Fruit fly (Drosophila melanogaster) whole organism, wandering third instar larva: ENCODE data around the gene CG43800.

ENCODE experiments used
- Abd-B ChIP-seq: fragments of >200 bp; optimal IDR thresholded peaks from 2 replicates; lab custom pipeline; 2017; ENCODE audit warnings: missing biosample characterization, missing genetic modification characterization
- CG32264 ChIP-seq: fragments of 200-800 bp; sonication (Bioruptor generic); optimal IDR thresholded peaks from 2 replicates; lab custom pipeline; 2016; ENCODE audit warnings: missing biosample characterization, missing genetic modification characterization
- Hr78 ChIP-seq: fragments of >200 bp; optimal IDR thresholded peaks from 2 replicates; lab custom pipeline; 2017; ENCODE audit warnings: missing biosample characterization, missing genetic modification characterization
- Sp1 ChIP-seq: fragments of 200-800 bp; sonication (Bioruptor generic); optimal IDR thresholded peaks from 3 replicates; lab custom pipeline; 2019; ENCODE audit warnings: missing biosample characterization, mild to moderate bottlenecking, missing genetic modification characterization, moderate library complexity
- ey ChIP-seq: fragments of 200-800 bp; sonication (Bioruptor generic); optimal IDR thresholded peaks from 2 replicates; lab custom pipeline; 2016; ENCODE audit warnings: missing biosample characterization, missing genetic modification characterization
- fru ChIP-seq: fragments of 200-800 bp; sonication (Bioruptor generic); optimal IDR thresholded peaks from 3 replicates; lab custom pipeline; 2016; ENCODE audit warnings: missing biosample characterization, mild to moderate bottlenecking, missing genetic modification characterization
- usp ChIP-seq: fragments of >200 bp; optimal IDR thresholded peaks from 2 replicates; lab custom pipeline; 2017; ENCODE audit warnings: missing biosample characterization, missing genetic modification characterization

- TF ChIP-seq Hr78: no peak
- no peak for TF ChIP-seq ey (GFP tag; lab: Kevin White, UChicago)
- no peak for TF ChIP-seq CG32264
- no peak for TF ChIP-seq usp (GFP tag; lab: Kevin White, UChicago)
- no peak for TF ChIP-seq fru (GFP tag; lab: Kevin White, UChicago)
- no peak for TF ChIP-seq Sp1
- TF ChIP-seq Abd-B: no peak
Observed at dm6 chr2L:7219172-7219571, 13.4 kb downstream of the CG43800 start.
